Fruit fly (Drosophila melanogaster) whole organism, embryonic: Measurements from ENCODE around the gene CG3349.

Source experiments
- Atf-2 ChIP-seq: fragments of 200-800 bp; sonication (Bioruptor generic); optimal IDR thresholded peaks from 2 replicates; lab custom pipeline; 2016; ENCODE audit warnings: missing biosample characterization, missing genetic modification characterization
- BEAF-32 ChIP-seq: fragments of 200-800 bp; sonication (Bioruptor generic); optimal IDR thresholded peaks from 3 replicates; lab custom pipeline; 2017; ENCODE audit warnings: missing biosample characterization, missing genetic modification characterization, mild to moderate bottlenecking, moderate library complexity, missing genetic modification reagents
- Bgb ChIP-seq: fragments of 200-800 bp; sonication (Bioruptor generic); IDR thresholded peaks from 2 replicates; pipeline ENCODE4 v1.3.6; 2022; ENCODE audit warnings: missing biosample characterization, missing genetic modification characterization; ENCODE audit not compliant: partially characterized antibody
- BtbVII ChIP-seq: fragments of 200-800 bp; sonication (Bioruptor generic); optimal IDR thresholded peaks from 3 replicates; lab custom pipeline; 2017; ENCODE audit warnings: missing biosample characterization, mild to moderate bottlenecking, missing genetic modification characterization
- CG10274 ChIP-seq: fragments of 200-800 bp; sonication (Bioruptor generic); optimal IDR thresholded peaks from 3 replicates; lab custom pipeline; 2017; ENCODE audit warnings: missing biosample characterization, mild to moderate bottlenecking, missing genetic modification characterization
- CG10366 ChIP-seq: fragments of 200-800 bp; sonication (Bioruptor generic); IDR thresholded peaks from 2 replicates; pipeline ENCODE4 v1.3.6; 2022; ENCODE audit warnings: missing biosample characterization, missing genetic modification characterization
- CG12769 ChIP-seq: fragments of 200-800 bp; sonication (Bioruptor generic); optimal IDR thresholded peaks from 2 replicates; lab custom pipeline; 2019; ENCODE audit warnings: missing biosample characterization, mild to moderate bottlenecking, missing genetic modification characterization, moderate library complexity
- CG12942 ChIP-seq: fragments of 200-800 bp; sonication (Bioruptor generic); optimal IDR thresholded peaks from 3 replicates; lab custom pipeline; 2016; ENCODE audit warnings: missing biosample characterization, missing genetic modification characterization
- CG14965 ChIP-seq: fragments of 200-800 bp; sonication (Bioruptor generic); optimal IDR thresholded peaks from 2 replicates; lab custom pipeline; 2016; ENCODE audit warnings: missing biosample characterization, missing genetic modification characterization, borderline replicate concordance
- CG1529 ChIP-seq: fragments of 200-800 bp; sonication (Bioruptor generic); optimal IDR thresholded peaks from 3 replicates; lab custom pipeline; 2018; ENCODE audit warnings: missing biosample characterization, missing genetic modification characterization
- CG15696 ChIP-seq: fragments of 200-800 bp; sonication (Bioruptor generic); optimal IDR thresholded peaks from 2 replicates; lab custom pipeline; 2019; ENCODE audit warnings: missing biosample characterization, mild to moderate bottlenecking, missing genetic modification characterization, moderate library complexity
- CG1792 ChIP-seq: fragments of 200-800 bp; sonication (Bioruptor generic); optimal IDR thresholded peaks from 2 replicates; lab custom pipeline; 2016; ENCODE audit warnings: missing biosample characterization, missing genetic modification characterization
- CG18262 ChIP-seq: fragments of 200-800 bp; optimal IDR thresholded peaks from 3 replicates; lab custom pipeline; 2019; ENCODE audit warnings: missing biosample characterization, mild to moderate bottlenecking, missing genetic modification characterization, moderate library complexity
- CG1832 ChIP-seq: fragments of 200-800 bp; sonication (Bioruptor generic); optimal IDR thresholded peaks from 2 replicates; lab custom pipeline; 2017; ENCODE audit warnings: missing biosample characterization, mild to moderate bottlenecking, missing genetic modification characterization, inconsistent platforms
- CG18619 ChIP-seq: fragments of 200-800 bp; sonication (Bioruptor generic); optimal IDR thresholded peaks from 3 replicates; lab custom pipeline; 2017; ENCODE audit warnings: missing biosample characterization, mild to moderate bottlenecking, missing genetic modification characterization
- CG32767 ChIP-seq: fragments of 200-800 bp; sonication (Bioruptor generic); IDR thresholded peaks from 2 replicates; pipeline ENCODE4 v1.3.6; 2022; ENCODE audit warnings: missing biosample characterization, missing genetic modification characterization
- CG33557 ChIP-seq: fragments of 200-800 bp; sonication (Bioruptor generic); optimal IDR thresholded peaks from 2 replicates; lab custom pipeline; 2019; ENCODE audit warnings: missing biosample characterization, mild to moderate bottlenecking, missing genetic modification characterization, moderate library complexity
- CG34422 ChIP-seq: fragments of 200-800 bp; sonication (Bioruptor generic); IDR thresholded peaks from 3 replicates; pipeline ENCODE4 v1.3.6; 2022; ENCODE audit warnings: missing biosample characterization, missing genetic modification characterization
- CG3995 ChIP-seq: fragments of 200-800 bp; sonication (Bioruptor generic); optimal IDR thresholded peaks from 3 replicates; lab custom pipeline; 2016; ENCODE audit warnings: missing biosample characterization, missing genetic modification characterization
- CG4707 ChIP-seq: fragments of 200-800 bp; sonication (Bioruptor generic); optimal IDR thresholded peaks from 2 replicates; lab custom pipeline; 2018; ENCODE audit warnings: missing biosample characterization, mild to moderate bottlenecking, missing genetic modification characterization, moderate library complexity
- CG6765 ChIP-seq: fragments of 200-800 bp; sonication (Bioruptor generic); optimal IDR thresholded peaks from 3 replicates; lab custom pipeline; 2017; ENCODE audit warnings: missing biosample characterization, mild to moderate bottlenecking, missing genetic modification characterization
- CG8359 ChIP-seq: fragments of 200-800 bp; sonication (Bioruptor generic); optimal IDR thresholded peaks from 2 replicates; lab custom pipeline; 2017; ENCODE audit warnings: missing biosample characterization, mild to moderate bottlenecking, missing genetic modification characterization, borderline replicate concordance
- CG8944 ChIP-seq: fragments of 200-800 bp; sonication (Bioruptor generic); optimal IDR thresholded peaks from 3 replicates; lab custom pipeline; 2016; ENCODE audit warnings: missing biosample characterization, missing genetic modification characterization
- Fer1 ChIP-seq: fragments of 200-800 bp; sonication (Bioruptor generic); optimal IDR thresholded peaks from 2 replicates; lab custom pipeline; 2017; ENCODE audit warnings: missing biosample characterization, mild to moderate bottlenecking, missing genetic modification characterization
- HmgZ ChIP-seq: fragments of 200-800 bp; sonication (Bioruptor generic); optimal IDR thresholded peaks from 2 replicates; lab custom pipeline; 2018; ENCODE audit warnings: missing biosample characterization, mild to moderate bottlenecking, missing genetic modification characterization
- Hr78 ChIP-seq, 2 experiments: fragments of 200-800 bp in 1 of 2; fragments of >200 bp in 1 of 2; sonication (Bioruptor generic) in 1 of 2; optimal IDR thresholded peaks; 2 replicates each; lab custom pipeline; 2017 to 2019; ENCODE audit warnings: missing biosample characterization in 2 of 2, missing genetic modification characterization in 2 of 2, mild to moderate bottlenecking in 1 of 2, moderate library complexity in 1 of 2
- Hsf ChIP-seq: fragments of 200-800 bp; sonication (Bioruptor generic); optimal IDR thresholded peaks from 3 replicates; lab custom pipeline; 2016; ENCODE audit warnings: missing biosample characterization, missing genetic modification characterization
- Lhr ChIP-seq: fragments of 200-800 bp; sonication (Bioruptor generic); optimal IDR thresholded peaks from 3 replicates; lab custom pipeline; 2017; ENCODE audit warnings: mild to moderate bottlenecking, missing biosample characterization, missing genetic modification reagents, missing genetic modification characterization
- MBD-R2 ChIP-seq: fragments of 200-800 bp; sonication (Bioruptor generic); IDR thresholded peaks from 2 replicates; pipeline ENCODE4 v1.3.6; 2022; ENCODE audit warnings: missing biosample characterization, missing genetic modification characterization
- MESR4 ChIP-seq: fragments of 200-800 bp; sonication (Bioruptor generic); optimal IDR thresholded peaks from 2 replicates; lab custom pipeline; 2018; ENCODE audit warnings: missing biosample characterization, mild to moderate bottlenecking, missing genetic modification characterization, moderate library complexity
- NfI ChIP-seq: fragments of 200-800 bp; sonication (Bioruptor generic); optimal IDR thresholded peaks from 3 replicates; lab custom pipeline; 2018; ENCODE audit warnings: missing biosample characterization, mild to moderate bottlenecking, missing genetic modification characterization, moderate library complexity
- Ssrp ChIP-seq: fragments of 200-800 bp; sonication (Bioruptor generic); optimal IDR thresholded peaks from 2 replicates; lab custom pipeline; 2018; ENCODE audit warnings: missing biosample characterization, mild to moderate bottlenecking, missing genetic modification characterization, moderate library complexity
- Stat92E ChIP-seq, 3 experiments: fragments of >200 bp in 2 of 3; fragments of 200-800 bp in 1 of 3; sonication (Bioruptor generic) in 1 of 3; optimal IDR thresholded peaks; 2 replicates each; lab custom pipeline; 2017 to 2019; ENCODE audit warnings: missing biosample characterization in 3 of 3, missing genetic modification characterization in 3 of 3, mild to moderate bottlenecking in 1 of 3, moderate library complexity in 1 of 3
- bbx ChIP-seq: fragments of 200-800 bp; sonication (Bioruptor generic); IDR thresholded peaks from 2 replicates; pipeline ENCODE4 v1.3.6; 2022; ENCODE audit warnings: missing biosample characterization, missing genetic modification characterization; ENCODE audit not compliant: partially characterized antibody
- ci ChIP-seq: fragments of 200-800 bp; sonication (Bioruptor generic); IDR thresholded peaks from 3 replicates; pipeline ENCODE4 v1.3.6; 2022; ENCODE audit warnings: missing biosample characterization, missing genetic modification characterization
- crp ChIP-seq, 2 experiments: fragments of 200-800 bp; sonication (Bioruptor generic); optimal IDR thresholded peaks; 2 replicates in 1 of 2; 3 replicates in 1 of 2; lab custom pipeline; 2017; ENCODE audit warnings: missing biosample characterization in 2 of 2, missing genetic modification characterization in 2 of 2, mild to moderate bottlenecking in 1 of 2, moderate library complexity in 1 of 2
- dpn ChIP-seq, 2 experiments: fragments of 200-800 bp; sonication (Bioruptor generic); optimal IDR thresholded peaks; 3 replicates each; lab custom pipeline; 2016; ENCODE audit warnings: missing biosample characterization in 2 of 2, missing genetic modification characterization in 2 of 2
- fd96Cb ChIP-seq: fragments of 200-800 bp; sonication (Bioruptor generic); optimal IDR thresholded peaks from 2 replicates; lab custom pipeline; 2018; ENCODE audit warnings: missing biosample characterization, mild to moderate bottlenecking, missing genetic modification characterization, moderate library complexity
- lmd ChIP-seq: fragments of 200-800 bp; sonication (Bioruptor generic); IDR thresholded peaks from 2 replicates; pipeline ENCODE4 v1.3.6; 2022; ENCODE audit warnings: missing biosample characterization, missing genetic modification characterization
- sima ChIP-seq: fragments of 200-800 bp; sonication (Bioruptor generic); optimal IDR thresholded peaks from 2 replicates; lab custom pipeline; 2016; ENCODE audit warnings: missing biosample characterization, missing genetic modification characterization
- sr ChIP-seq: fragments of 200-800 bp; sonication (Bioruptor generic); IDR thresholded peaks from 3 replicates; pipeline ENCODE4 v1.3.6; 2022; ENCODE audit warnings: missing biosample characterization, missing genetic modification characterization
- ttk ChIP-seq: fragments of 200-800 bp; sonication (Bioruptor generic); IDR thresholded peaks from 2 replicates; pipeline ENCODE4 v2.1.2; 2022; ENCODE audit warnings: missing biosample characterization, missing genetic modification characterization
- tup ChIP-seq: fragments of 200-800 bp; sonication (Bioruptor generic); optimal IDR thresholded peaks from 2 replicates; lab custom pipeline; 2016; ENCODE audit warnings: missing biosample characterization, mild to moderate bottlenecking, missing genetic modification characterization, moderate library complexity
- unpg ChIP-seq: fragments of 200-800 bp; sonication (Bioruptor generic); optimal IDR thresholded peaks from 3 replicates; lab custom pipeline; 2018; ENCODE audit warnings: missing biosample characterization, mild to moderate bottlenecking, missing genetic modification characterization, moderate library complexity
- vfl ChIP-seq: fragments of 200-800 bp; sonication (Bioruptor generic); optimal IDR thresholded peaks from 2 replicates; lab custom pipeline; 2016; ENCODE audit warnings: missing biosample characterization, missing genetic modification characterization
- z ChIP-seq: fragments of 200-800 bp; sonication (Bioruptor generic); IDR thresholded peaks from 3 replicates; pipeline ENCODE4 v1.3.6; 2022; ENCODE audit warnings: missing biosample characterization, missing genetic modification characterization

The CG3349 gene

dm6 chr3L:14977536-14978495 lies 1.6 kb upstream of the CG3349 start (continued):
- no peak for TF ChIP-seq CG3995 (GFP tag; lab: Kevin White, UChicago)
- peak; percentile 75 for TF ChIP-seq CG15696 (tag; lab: Kevin White, UChicago)
- no peak for TF ChIP-seq CG10274 (GFP tag; lab: Kevin White, UChicago)
- TF ChIP-seq bbx (GFP tag; lab: Robert Waterston, UW) = peak; percentile 61
- TF ChIP-seq CG12942 (GFP tag; lab: Kevin White, UChicago) = peak; percentile 8
- TF ChIP-seq lmd (GFP tag; lab: Robert Waterston, UW) = peak; percentile 49; the same call in 1 of the 2 replicates
- TF ChIP-seq HmgZ (tag; lab: Kevin White, UChicago) = peak; percentile 33
- TF ChIP-seq dpn (GFP tag; optimal IDR thresholded peaks at IDR 0.05; lab: Kevin White, UChicago) = peak; percentile 1 to 2
- TF ChIP-seq vfl = no peak
- peak; percentile 42 for TF ChIP-seq fd96Cb (tag; lab: Kevin White, UChicago)
- no peak for TF ChIP-seq Lhr (GFP tag; lab: Kevin White, UChicago)
- TF ChIP-seq CG34422 (GFP tag; lab: Robert Waterston, UW) = peak; percentile 43; the same call in 2 of the 3 replicates
- TF ChIP-seq MESR4 (GFP tag; lab: Kevin White, UChicago) = no peak
- peak; percentile 53 for TF ChIP-seq CG18619
- no peak for TF ChIP-seq tup (GFP tag; lab: Kevin White, UChicago)
- TF ChIP-seq ci (GFP tag; lab: Robert Waterston, UW) = peak; percentile 65; the same call in 2 of the 3 replicates
- no peak for TF ChIP-seq BtbVII (GFP tag; lab: Kevin White, UChicago)
- peak in 1 of 3 experiments; percentile 7 for TF ChIP-seq Stat92E (GFP tag; optimal IDR thresholded peaks at IDR 0.05; lab: Kevin White, UChicago)
- no peak for TF ChIP-seq CG14965
- no peak for TF ChIP-seq CG1832
- no peak for TF ChIP-seq unpg
- TF ChIP-seq CG8359 (GFP tag; lab: Kevin White, UChicago) = no peak
- TF ChIP-seq Atf-2 (GFP tag; lab: Kevin White, UChicago) = peak; percentile 22
- TF ChIP-seq sr = no peak; the same call in 2 of the 3 replicates
- TF ChIP-seq CG12769 = peak; percentile 58
- TF ChIP-seq Fer1 (GFP tag; lab: Kevin White, UChicago) = no peak
- TF ChIP-seq NfI = peak; percentile 20
- peak in 1 of 2 experiments; percentile 94 for TF ChIP-seq Hr78 (GFP tag; optimal IDR thresholded peaks at IDR 0.05; lab: Kevin White, UChicago)
- no peak for TF ChIP-seq CG1792 (GFP tag; lab: Kevin White, UChicago)
- TF ChIP-seq crp (GFP tag; optimal IDR thresholded peaks at IDR 0.05; lab: Kevin White, UChicago) = peak in 1 of 2 experiments; percentile 3
- peak; percentile 72; the same call in 2 of the 3 replicates for TF ChIP-seq z (GFP tag; lab: Robert Waterston, UW)
- no peak; the same call in 1 of the 2 replicates for TF ChIP-seq CG10366 (GFP tag; lab: Robert Waterston, UW)
- TF ChIP-seq Bgb = peak; percentile 58; the same call in 1 of the 2 replicates
- peak; percentile 42 for TF ChIP-seq CG8944
- peak; percentile 15 for TF ChIP-seq CG4707 (GFP tag; lab: Kevin White, UChicago)
- no peak for TF ChIP-seq sima (GFP tag; lab: Kevin White, UChicago)
- peak; percentile 43 for TF ChIP-seq Hsf (GFP tag; lab: Kevin White, UChicago)
- TF ChIP-seq CG6765 (GFP tag; lab: Kevin White, UChicago) = no peak
- peak; percentile 69 for TF ChIP-seq Ssrp (tag; lab: Kevin White, UChicago)
- peak; percentile 21; the same call in 1 of the 2 replicates for TF ChIP-seq ttk
- no peak for TF ChIP-seq CG32767 (GFP tag; lab: Robert Waterston, UW)
- no peak for TF ChIP-seq BEAF-32
- TF ChIP-seq CG1529 (GFP tag; lab: Kevin White, UChicago) = peak; percentile 11
- TF ChIP-seq CG18262 (tag; lab: Kevin White, UChicago) = peak; percentile 91
- TF ChIP-seq MBD-R2 (GFP tag; lab: Robert Waterston, UW) = no peak
- TF ChIP-seq CG33557 (GFP tag; lab: Kevin White, UChicago) = peak; percentile 56
